Fruit fly (Drosophila melanogaster) whole organism, wandering third instar larva: ENCODE results near the gene CG4297.

Experiments
- Myc ChIP-seq: fragments of >200 bp; optimal IDR thresholded peaks from 2 replicates; lab custom pipeline; 2017
- Rel ChIP-seq, 2 experiments: fragments of 200-800 bp; sonication (Bioruptor generic) in 1 of 2; optimal IDR thresholded peaks; 2 replicates in 1 of 2; 3 replicates in 1 of 2; lab custom pipeline; 2016 to 2019; ENCODE audit warnings: mild to moderate bottlenecking in 2 of 2, missing biosample characterization in 2 of 2, missing genetic modification characterization in 2 of 2, moderate library complexity in 1 of 2
- dmrt93B ChIP-seq: fragments of 200-800 bp; sonication (Bioruptor generic); optimal IDR thresholded peaks from 2 replicates; lab custom pipeline; 2018; ENCODE audit warnings: missing biosample characterization, mild to moderate bottlenecking, missing genetic modification characterization
- fru ChIP-seq: fragments of 200-800 bp; sonication (Bioruptor generic); optimal IDR thresholded peaks from 3 replicates; lab custom pipeline; 2016; ENCODE audit warnings: missing biosample characterization, mild to moderate bottlenecking, missing genetic modification characterization
- lola ChIP-seq: fragments of >200 bp; optimal IDR thresholded peaks from 2 replicates; lab custom pipeline; 2017; ENCODE audit warnings: missing biosample characterization, missing genetic modification characterization

- TF ChIP-seq Myc (lab: Kevin White, UChicago) (no peak), Rel (GFP tag; optimal IDR thresholded peaks at IDR 0.05; lab: Kevin White, UChicago) (no peak), Rel (tag; optimal IDR thresholded peaks at IDR 0.05; lab: Kevin White, UChicago) (no peak), dmrt93B (GFP tag; lab: Kevin White, UChicago) (no peak), lola (GFP tag; lab: Kevin White, UChicago) (no peak), fru (GFP tag; lab: Kevin White, UChicago) (no peak)
Observed at dm6 chr2L:478173-478572, 6.2 kb upstream of the CG4297 start.
